Fruit fly (Drosophila melanogaster): Measurements from ENCODE around the gene Aps.

Aps gene

DNA sequence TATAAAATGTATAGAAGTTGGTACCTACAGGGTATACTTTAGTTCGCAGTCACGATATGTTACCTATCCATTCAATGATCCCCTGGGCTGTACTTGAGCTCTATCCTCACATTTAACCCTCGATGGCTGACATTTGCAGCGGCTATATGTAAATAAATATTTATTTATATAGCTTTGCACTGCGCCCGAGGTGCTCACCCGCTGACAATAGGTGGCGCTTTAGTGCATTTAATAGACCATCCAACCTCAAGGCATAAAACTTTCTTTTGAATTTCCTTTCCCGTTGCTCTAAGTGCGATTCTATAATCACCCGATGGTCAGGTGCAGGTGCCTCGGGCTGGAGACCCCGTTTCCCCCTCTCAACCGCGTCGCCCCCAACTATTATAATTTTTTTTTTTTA lies 18.3 kb upstream of the Aps start:
- TF ChIP-seq psq (optimal IDR thresholded peaks at IDR 0.05) (no peak), Dll (optimal IDR thresholded peaks at IDR 0.05) (no peak), pan (optimal IDR thresholded peaks at IDR 0.05) (no peak), usp (GFP tag; optimal IDR thresholded peaks at IDR 0.05) (no peak), EcR (GFP tag; optimal IDR thresholded peaks at IDR 0.05) (no peak), CG8478 (optimal IDR thresholded peaks at IDR 0.05) (no peak)

DNA sequence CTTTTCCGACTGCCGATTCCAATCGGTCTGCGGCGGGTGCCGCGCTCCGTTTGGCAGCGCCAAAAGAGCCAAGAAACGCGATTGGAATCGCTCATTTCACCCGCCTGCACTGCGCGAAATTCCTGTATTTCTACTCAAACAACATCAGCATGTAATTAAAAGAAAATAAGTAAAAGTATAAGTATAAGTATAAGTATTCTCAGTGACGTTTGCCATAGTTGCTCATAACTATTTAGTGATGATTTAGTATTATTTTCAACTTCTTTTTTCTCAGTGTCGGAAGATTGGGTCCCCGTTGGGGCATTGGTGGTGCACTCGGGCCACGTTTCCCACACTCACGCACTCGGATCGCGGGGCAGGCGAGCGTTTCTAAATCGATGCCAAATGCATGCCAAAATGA lies 14.3 kb upstream of the Aps start:
- no peak for TF ChIP-seq CG8478 (optimal IDR thresholded peaks at IDR 0.05)
- no peak for TF ChIP-seq usp (GFP tag; optimal IDR thresholded peaks at IDR 0.05)
- no peak for TF ChIP-seq EcR (GFP tag; optimal IDR thresholded peaks at IDR 0.05)
- no peak for TF ChIP-seq pan (optimal IDR thresholded peaks at IDR 0.05)
- TF ChIP-seq psq (optimal IDR thresholded peaks at IDR 0.05): no peak
- TF ChIP-seq Dll (optimal IDR thresholded peaks at IDR 0.05): no peak

DNA sequence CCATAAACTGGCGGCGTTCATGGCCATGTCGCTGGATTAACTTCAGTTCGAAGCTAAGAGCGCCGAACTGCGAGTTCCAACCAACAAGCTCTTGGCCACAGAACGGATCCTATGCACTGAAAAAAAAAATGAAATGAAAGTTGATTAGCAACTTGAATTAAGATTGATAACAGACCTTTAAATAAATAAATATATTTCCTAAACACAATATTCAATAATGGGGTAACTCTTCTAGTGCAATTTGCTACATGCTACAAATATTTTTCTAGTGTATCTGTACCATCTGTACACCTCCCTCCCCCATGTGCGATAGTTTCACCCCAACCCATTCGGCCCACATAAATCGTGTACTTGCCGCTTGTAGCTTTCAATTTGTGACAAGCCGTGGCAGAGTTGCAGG lies 10.7 kb upstream of the Aps start:
- TF ChIP-seq CG8478 (optimal IDR thresholded peaks at IDR 0.05): no peak
- TF ChIP-seq Dll (optimal IDR thresholded peaks at IDR 0.05): no peak
- no peak for TF ChIP-seq pan (optimal IDR thresholded peaks at IDR 0.05)
- TF ChIP-seq psq (optimal IDR thresholded peaks at IDR 0.05): no peak
- TF ChIP-seq EcR (GFP tag; optimal IDR thresholded peaks at IDR 0.05): no peak
- TF ChIP-seq usp (GFP tag; optimal IDR thresholded peaks at IDR 0.05): no peak

DNA sequence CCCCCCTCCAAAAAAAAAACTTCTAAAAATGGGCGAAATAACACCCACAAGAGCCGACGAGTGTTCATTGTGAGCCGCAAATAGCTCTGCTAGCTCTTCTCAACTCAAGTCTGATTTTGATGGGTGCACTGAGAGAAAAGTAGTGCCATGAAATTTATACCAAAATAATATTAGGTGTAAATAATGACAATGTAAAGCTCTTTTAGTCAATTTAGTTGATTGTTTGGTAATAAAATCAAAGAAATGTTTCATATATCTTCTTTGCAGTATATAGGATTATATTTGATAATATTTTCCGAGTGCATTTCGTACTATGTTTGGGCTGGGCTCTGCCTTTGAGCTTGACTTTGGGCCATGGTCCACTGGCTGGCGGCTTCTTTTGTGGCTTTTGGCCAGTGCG lies 5.8 kb upstream of the Aps start:
- TF ChIP-seq Dll (optimal IDR thresholded peaks at IDR 0.05) (no peak), usp (GFP tag; optimal IDR thresholded peaks at IDR 0.05) (no peak), EcR (GFP tag; optimal IDR thresholded peaks at IDR 0.05) (no peak), psq (optimal IDR thresholded peaks at IDR 0.05) (no peak), CG8478 (optimal IDR thresholded peaks at IDR 0.05) (no peak), pan (optimal IDR thresholded peaks at IDR 0.05) (no peak)

DNA sequence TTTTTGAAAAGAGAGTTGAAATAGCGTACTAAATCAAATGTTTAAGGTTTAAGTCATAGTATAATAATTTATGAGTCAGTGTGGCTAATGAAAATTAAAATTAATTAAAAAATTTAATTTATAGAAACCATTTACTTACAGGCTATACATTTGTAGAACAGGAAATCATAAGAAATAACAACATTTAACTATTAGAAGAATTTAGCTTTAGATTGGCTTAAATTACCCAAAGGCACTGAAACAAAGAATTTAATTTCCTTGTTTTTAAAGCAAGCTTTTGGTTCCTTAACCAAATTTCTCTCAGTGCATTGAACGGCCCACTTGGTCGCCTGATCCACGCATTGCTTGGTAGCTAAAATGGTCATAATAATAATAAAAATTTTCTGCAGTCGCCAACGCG lies 4.5 kb upstream of the Aps start:
- TF ChIP-seq Dll (optimal IDR thresholded peaks at IDR 0.05): no peak
- no peak for TF ChIP-seq usp (GFP tag; optimal IDR thresholded peaks at IDR 0.05)
- no peak for TF ChIP-seq EcR (GFP tag; optimal IDR thresholded peaks at IDR 0.05)
- no peak for TF ChIP-seq psq (optimal IDR thresholded peaks at IDR 0.05)
- no peak for TF ChIP-seq pan (optimal IDR thresholded peaks at IDR 0.05)
- TF ChIP-seq CG8478 (optimal IDR thresholded peaks at IDR 0.05): no peak

DNA sequence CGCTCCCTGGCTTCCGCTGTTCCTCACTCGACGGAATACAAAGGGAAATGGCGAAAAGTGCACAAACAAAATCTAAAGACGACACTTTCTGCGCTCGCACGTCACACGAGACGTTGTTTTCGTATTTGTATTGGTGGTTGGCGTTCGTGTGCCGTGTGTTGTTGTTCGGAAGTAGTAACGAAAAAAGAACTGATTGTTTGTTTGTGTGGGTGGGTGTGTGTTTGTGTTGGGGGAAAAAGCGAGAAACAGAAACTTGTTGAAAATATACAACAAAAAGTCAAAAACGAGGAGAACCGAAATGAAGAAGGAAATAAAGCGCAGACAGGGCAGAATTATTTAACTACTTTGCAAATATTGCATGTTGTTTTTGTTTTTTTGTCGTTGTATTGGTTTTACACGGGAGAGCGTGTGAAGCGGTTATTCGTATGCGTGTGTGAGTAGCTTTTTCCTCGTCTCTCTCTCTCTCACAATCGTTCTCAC lies 627 bp downstream of the Aps start:
- TF ChIP-seq CG8478 (optimal IDR thresholded peaks at IDR 0.05) (peak; percentile 81), EcR (GFP tag; optimal IDR thresholded peaks at IDR 0.05) (no peak), Dll (optimal IDR thresholded peaks at IDR 0.05) (no peak), psq (optimal IDR thresholded peaks at IDR 0.05) (no peak)

DNA sequence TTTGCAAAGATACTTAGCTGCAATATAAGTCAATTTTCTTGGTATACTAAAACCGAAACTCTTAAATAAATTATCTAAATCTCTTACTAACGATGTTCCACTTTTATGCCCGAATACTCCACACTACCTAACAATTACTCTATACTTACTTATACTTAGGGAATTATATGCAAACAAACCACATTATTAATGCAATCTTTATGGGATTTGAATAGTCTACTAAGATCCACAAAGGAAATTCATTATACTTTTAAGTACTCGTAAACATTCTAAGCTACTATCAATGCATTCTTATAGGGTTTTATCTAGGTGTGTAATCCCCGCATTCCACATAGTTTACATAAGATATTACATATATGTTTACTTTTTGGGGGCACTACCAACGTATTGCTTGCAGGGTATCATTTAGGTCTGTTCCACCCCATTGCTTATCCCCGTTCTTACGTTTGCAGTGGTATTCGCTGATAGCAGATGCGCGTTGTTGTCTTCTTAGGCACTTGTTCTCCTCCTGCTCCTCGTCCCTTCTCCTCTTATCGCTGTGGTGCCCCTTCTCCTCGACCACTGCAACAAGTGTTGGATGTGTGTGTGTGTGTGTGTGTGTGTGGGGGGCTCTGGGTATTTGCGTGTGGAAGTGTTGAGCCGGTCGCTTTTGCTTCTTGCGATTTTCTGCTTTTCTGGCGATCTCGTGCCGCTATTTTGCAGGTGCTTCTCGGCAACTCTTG lies 1.2 kb downstream of the Aps start:
- no peak for TF ChIP-seq psq (optimal IDR thresholded peaks at IDR 0.05)
- TF ChIP-seq pan (optimal IDR thresholded peaks at IDR 0.05): peak; percentile 67

DNA sequence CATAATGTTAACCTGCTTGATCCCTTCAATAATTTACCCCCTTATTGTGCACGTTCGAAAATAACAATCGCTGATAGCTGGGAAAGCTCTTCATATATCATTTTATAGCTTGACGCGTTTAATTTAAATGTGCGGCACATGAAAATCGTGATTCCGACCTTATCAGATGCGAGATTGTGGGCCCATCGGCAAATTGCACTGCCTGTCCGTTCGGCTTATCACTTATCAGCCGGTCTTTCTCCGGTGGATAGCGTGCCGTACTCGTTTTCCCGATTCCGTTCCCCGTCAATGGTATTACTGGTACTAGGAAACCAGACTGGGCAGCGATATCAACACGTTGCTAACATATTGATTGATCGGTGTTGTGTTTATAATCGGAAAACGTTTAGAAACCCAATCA lies 2.0 kb downstream of the Aps start:
- no peak for TF ChIP-seq CG8478 (optimal IDR thresholded peaks at IDR 0.05)
- no peak for TF ChIP-seq psq (optimal IDR thresholded peaks at IDR 0.05)
- TF ChIP-seq Dll (optimal IDR thresholded peaks at IDR 0.05): no peak
- TF ChIP-seq usp (GFP tag; optimal IDR thresholded peaks at IDR 0.05): no peak
- TF ChIP-seq pan (optimal IDR thresholded peaks at IDR 0.05): no peak
- TF ChIP-seq EcR (GFP tag; optimal IDR thresholded peaks at IDR 0.05): no peak

DNA sequence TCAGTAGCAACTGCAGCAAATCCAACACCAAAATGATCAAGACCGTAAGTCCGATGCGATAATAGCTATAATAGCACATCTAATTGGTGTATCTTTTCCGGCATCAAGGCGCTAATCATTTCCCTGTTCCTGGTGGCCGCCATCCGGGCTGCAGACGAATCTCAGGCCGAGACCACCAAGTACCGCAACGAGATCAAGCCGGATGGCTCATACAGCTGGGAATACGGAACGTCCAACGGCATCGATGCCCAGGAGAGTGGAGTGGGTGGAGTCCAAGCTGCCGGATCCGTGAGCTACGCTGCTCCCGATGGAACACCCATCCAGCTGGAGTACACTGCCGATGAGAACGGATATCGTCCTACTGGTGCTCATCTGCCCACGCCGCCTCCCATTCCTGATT lies 4.8 kb downstream of the Aps start, which contains the start of gene Cpr67Fb:
TSS of gene Cpr67Fb (plus strand) at position 15 of the 400 bp plus-strand sequence.
- no peak for TF ChIP-seq EcR (GFP tag; optimal IDR thresholded peaks at IDR 0.05)
- TF ChIP-seq usp (GFP tag; optimal IDR thresholded peaks at IDR 0.05): no peak
- no peak for TF ChIP-seq psq (optimal IDR thresholded peaks at IDR 0.05)
- TF ChIP-seq Dll (optimal IDR thresholded peaks at IDR 0.05): no peak
- TF ChIP-seq pan (optimal IDR thresholded peaks at IDR 0.05): no peak
- TF ChIP-seq CG8478 (optimal IDR thresholded peaks at IDR 0.05): no peak

DNA sequence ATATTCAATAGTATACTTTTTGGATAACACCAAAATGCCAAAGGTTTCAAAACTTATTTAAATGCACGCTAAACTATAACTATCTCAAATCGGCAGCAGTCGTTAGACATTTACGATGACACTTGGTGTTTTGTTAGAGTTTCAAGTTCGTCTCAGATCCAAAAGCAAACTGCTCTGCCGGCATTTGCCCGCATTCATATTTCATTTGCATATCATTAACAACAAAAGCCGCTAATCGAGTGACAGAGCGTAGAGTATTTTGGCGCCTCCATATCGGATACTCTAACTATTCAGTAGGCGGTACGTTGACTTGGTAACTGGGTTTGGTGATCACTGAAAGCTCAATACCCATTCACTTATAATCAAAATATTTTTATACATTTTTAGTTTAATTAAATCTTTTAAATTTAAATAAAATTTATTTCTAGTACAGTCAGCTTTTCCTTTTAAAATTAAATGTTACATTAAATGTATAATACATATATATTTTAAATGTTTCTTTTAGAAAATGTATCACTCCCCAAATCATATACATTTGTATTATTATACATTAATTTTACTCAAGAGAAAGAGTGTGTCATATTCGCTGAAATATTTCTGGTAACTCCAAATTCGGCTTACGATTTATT lies 5.7 kb downstream of the Aps start:
- TF ChIP-seq CG8478 (optimal IDR thresholded peaks at IDR 0.05) (no peak), pan (optimal IDR thresholded peaks at IDR 0.05) (no peak), EcR (GFP tag; optimal IDR thresholded peaks at IDR 0.05) (no peak), usp (GFP tag; optimal IDR thresholded peaks at IDR 0.05) (no peak), psq (optimal IDR thresholded peaks at IDR 0.05) (no peak), Dll (optimal IDR thresholded peaks at IDR 0.05) (no peak)

DNA sequence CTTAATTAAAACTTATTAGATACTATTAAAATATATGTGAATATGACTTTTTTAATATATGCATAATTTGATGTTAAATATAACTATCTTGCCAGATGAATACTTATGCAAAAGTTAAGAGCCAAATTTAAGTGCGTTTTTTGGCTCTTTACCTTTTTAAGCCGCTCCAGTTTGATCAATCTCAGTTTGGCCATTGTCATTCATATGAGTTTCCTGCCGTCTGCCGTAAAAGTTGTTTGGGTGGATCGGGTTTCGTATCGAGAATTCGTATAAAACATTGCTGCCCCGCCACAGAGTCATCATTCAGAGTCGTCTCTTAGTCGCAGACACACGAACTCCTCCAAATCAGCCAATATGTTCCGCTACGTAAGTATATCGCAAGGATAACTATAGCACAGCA lies 7.5 kb downstream of the Aps start, which contains the start of gene Cpr67Fa2:
TSS of gene Cpr67Fa2 (plus strand) at position 301 of the 400 bp plus-strand sequence.
- no peak for TF ChIP-seq Dll (optimal IDR thresholded peaks at IDR 0.05)
- TF ChIP-seq CG8478 (optimal IDR thresholded peaks at IDR 0.05): no peak
- TF ChIP-seq usp (GFP tag; optimal IDR thresholded peaks at IDR 0.05): no peak
- no peak for TF ChIP-seq pan (optimal IDR thresholded peaks at IDR 0.05)
- no peak for TF ChIP-seq EcR (GFP tag; optimal IDR thresholded peaks at IDR 0.05)
- TF ChIP-seq psq (optimal IDR thresholded peaks at IDR 0.05): no peak

DNA sequence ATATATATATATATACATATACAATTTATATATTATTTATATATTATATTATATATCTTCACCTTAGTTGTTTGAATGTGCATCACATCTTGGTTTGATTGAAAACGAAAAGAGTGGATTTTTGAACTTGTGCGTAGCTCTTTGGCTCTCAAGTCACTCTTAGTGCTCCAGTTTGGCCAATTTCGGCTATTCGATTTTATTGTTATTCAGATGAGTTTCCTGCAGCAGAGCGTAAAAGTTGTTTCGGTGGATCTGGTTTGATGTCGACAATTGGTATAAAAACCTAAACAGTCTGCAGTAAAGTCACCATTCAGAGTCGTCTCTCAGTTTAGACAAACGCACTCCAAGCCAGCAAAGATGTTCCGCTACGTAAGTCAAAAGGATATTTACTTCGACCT lies 9.2 kb downstream of the Aps start, which contains the start of gene Cpr67Fa1:
TSS of gene Cpr67Fa1 (plus strand) at position 299 of the 398 bp plus-strand sequence.
- TF ChIP-seq usp (GFP tag; optimal IDR thresholded peaks at IDR 0.05) (no peak), CG8478 (optimal IDR thresholded peaks at IDR 0.05) (no peak), EcR (GFP tag; optimal IDR thresholded peaks at IDR 0.05) (no peak), Dll (optimal IDR thresholded peaks at IDR 0.05) (no peak), psq (optimal IDR thresholded peaks at IDR 0.05) (no peak), pan (optimal IDR thresholded peaks at IDR 0.05) (no peak)

Data from whole organism.